Fruit fly (Drosophila melanogaster): ENCODE results near the gene CG9641.
A peak's percentile ranks its signal among the peaks of the same experiment; 100 is the strongest.

Gene CG9641

DNA sequence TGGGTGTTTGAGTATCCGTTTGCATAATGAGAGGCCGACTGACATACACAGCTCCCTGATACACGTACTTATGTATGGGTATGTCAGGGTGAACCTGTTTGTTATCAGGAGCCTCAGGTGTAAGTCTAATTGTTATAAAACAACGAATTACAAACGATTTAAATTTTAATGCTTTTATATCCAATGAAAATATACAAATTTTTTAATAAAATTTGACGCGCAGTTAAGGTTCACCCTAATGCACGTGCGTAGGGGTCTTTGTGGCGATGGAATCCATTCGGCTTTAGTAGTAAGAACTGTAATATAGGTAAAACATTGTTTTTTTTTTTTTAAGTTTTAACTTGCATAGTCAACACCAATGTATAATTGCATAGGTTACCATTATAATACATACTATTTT lies 32.2 kb downstream of the CG9641 start (continued):
- TF ChIP-seq D19B (GFP tag; optimal IDR thresholded peaks at IDR 0.05) (peak; percentile 33), bab2 (GFP tag; optimal IDR thresholded peaks at IDR 0.05) (no peak), MBD-R2 (GFP tag; IDR thresholded peaks at IDR 0.05) (no peak), CG1233 (GFP tag; optimal IDR thresholded peaks at IDR 0.05) (no peak), Ada2b (GFP tag; IDR thresholded peaks at IDR 0.05) (0 out of 2 replicates have a peak, but pooled peaks have one; percentile 5), knrl (GFP tag; IDR thresholded peaks at IDR 0.05; ENCODE audit: partially characterized antibody) (no peak), stc (GFP tag; IDR thresholded peaks at IDR 0.05) (peak; percentile 37; the same call in 1 of the 2 replicates), CG9876 (GFP tag; optimal IDR thresholded peaks at IDR 0.05) (no peak), CG2712 (tag; optimal IDR thresholded peaks at IDR 0.05) (no peak), pfk (GFP tag; optimal IDR thresholded peaks at IDR 0.05) (no peak), Poxn (GFP tag; IDR thresholded peaks at IDR 0.05) (no peak), Med (GFP tag) (peak; percentile 82), fd64A (GFP tag; optimal IDR thresholded peaks at IDR 0.05) (no peak), CG10147 (GFP tag; optimal IDR thresholded peaks at IDR 0.05) (no peak)

DNA sequence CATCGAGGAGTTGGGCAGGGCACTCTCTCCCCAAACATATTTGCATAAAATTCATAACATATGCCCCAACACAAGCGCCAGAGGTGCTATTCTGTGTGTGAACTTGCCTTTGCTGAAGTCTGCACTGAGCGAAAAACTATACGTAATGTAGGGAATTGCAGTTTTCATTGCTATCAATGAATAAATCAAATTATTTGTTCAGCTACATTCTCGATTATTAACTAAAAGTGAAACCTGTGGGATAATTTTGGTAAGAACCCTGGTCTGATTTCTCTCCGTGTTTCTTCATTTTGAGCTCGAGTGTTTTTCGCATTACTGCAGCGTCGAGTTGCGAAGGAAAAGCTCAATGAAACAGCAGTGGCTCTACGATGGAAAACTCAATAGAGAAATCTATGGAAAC lies 34.0 kb downstream of the CG9641 start:
- TF ChIP-seq CTCF (GFP tag; optimal IDR thresholded peaks at IDR 0.05): no peak
- no peak for TF ChIP-seq Dfd (GFP tag; optimal IDR thresholded peaks at IDR 0.05)
- peak in 1 of 2 experiments; percentile 1 for TF ChIP-seq bsh (GFP tag; optimal IDR thresholded peaks at IDR 0.05)
- TF ChIP-seq CG12769 (tag; optimal IDR thresholded peaks at IDR 0.05): no peak
- no peak for TF ChIP-seq maf-S (GFP tag; optimal IDR thresholded peaks at IDR 0.05)
- TF ChIP-seq B-H1 (GFP tag; IDR thresholded peaks at IDR 0.05): no peak
- no peak for TF ChIP-seq CG8290 (GFP tag; optimal IDR thresholded peaks at IDR 0.05)
- no peak for TF ChIP-seq CG8290 (tag; optimal IDR thresholded peaks at IDR 0.05)
- TF ChIP-seq dysf (GFP tag; IDR thresholded peaks at IDR 0.05): 0 out of 3 replicates have a peak, but pooled peaks have one; percentile 9
- no peak for TF ChIP-seq CG10147 (GFP tag; optimal IDR thresholded peaks at IDR 0.05)
- no peak for TF ChIP-seq CG7372 (GFP tag; IDR thresholded peaks at IDR 0.05)
- TF ChIP-seq sisA (GFP tag; IDR thresholded peaks at IDR 0.05): peak; percentile 41; the same call in 1 of the 2 replicates
- no peak for TF ChIP-seq CG14667 (GFP tag; IDR thresholded peaks at IDR 0.05)
- peak; percentile 31 for TF ChIP-seq Fer1 (GFP tag; optimal IDR thresholded peaks at IDR 0.05)
- TF ChIP-seq CG3281 (GFP tag; optimal IDR thresholded peaks at IDR 0.05): no peak
- no peak for TF ChIP-seq D19B (GFP tag; optimal IDR thresholded peaks at IDR 0.05)
- TF ChIP-seq Hmx (GFP tag; optimal IDR thresholded peaks at IDR 0.05): no peak
- TF ChIP-seq Sox102F (GFP tag; optimal IDR thresholded peaks at IDR 0.05): peak; percentile 8
- TF ChIP-seq CG14965 (GFP tag; optimal IDR thresholded peaks at IDR 0.05; ENCODE audit: borderline replicate concordance): no peak
- no peak for TF ChIP-seq Doc3 (GFP tag; IDR thresholded peaks at IDR 0.05; ENCODE audit: partially characterized antibody)
- no peak for TF ChIP-seq CG4820 (GFP tag; optimal IDR thresholded peaks at IDR 0.05)
- peak; percentile 30; the same call in 1 of the 2 replicates for TF ChIP-seq CG32532 (GFP tag; IDR thresholded peaks at IDR 0.05)
- no peak for TF ChIP-seq CG2116 (GFP tag; optimal IDR thresholded peaks at IDR 0.05)
- TF ChIP-seq row (GFP tag; IDR thresholded peaks at IDR 0.05): peak; percentile 20; the same call in 1 of the 3 replicates
- no peak for TF ChIP-seq CG3838 (GFP tag; optimal IDR thresholded peaks at IDR 0.05)
- TF ChIP-seq Trl (optimal IDR thresholded peaks at IDR 0.05): no peak
- no peak for TF ChIP-seq Trl (GFP tag; optimal IDR thresholded peaks at IDR 0.05)
- TF ChIP-seq lab (GFP tag; optimal IDR thresholded peaks at IDR 0.05): peak; percentile 30
- TF ChIP-seq Awh (GFP tag; IDR thresholded peaks at IDR 0.05): no peak
- TF ChIP-seq CG15601 (tag; optimal IDR thresholded peaks at IDR 0.05): no peak
- no peak for TF ChIP-seq HmgD (GFP tag; optimal IDR thresholded peaks at IDR 0.05)
- TF ChIP-seq prd (optimal IDR thresholded peaks at IDR 0.05): no peak
- TF ChIP-seq prd (GFP tag; IDR thresholded peaks at IDR 0.05): no peak
- TF ChIP-seq CG14710 (tag; optimal IDR thresholded peaks at IDR 0.05): no peak
- peak; percentile 19 for TF ChIP-seq Hmr (GFP tag; optimal IDR thresholded peaks at IDR 0.05)
- peak; percentile 39 for TF ChIP-seq CG18599 (GFP tag; optimal IDR thresholded peaks at IDR 0.05)
- no peak for TF ChIP-seq ems (GFP tag; optimal IDR thresholded peaks at IDR 0.05)
- TF ChIP-seq NFAT (GFP tag; IDR thresholded peaks at IDR 0.05): no peak
- no peak for TF ChIP-seq Ravus (GFP tag; IDR thresholded peaks at IDR 0.05)
- TF ChIP-seq CG6683 (GFP tag; optimal IDR thresholded peaks at IDR 0.05): no peak

All from whole organism, embryonic.